Fruit fly (Drosophila melanogaster) whole organism, embryonic: ENCODE results near the gene CG15336.

Source experiments
- CG10321 ChIP-seq: fragments of 200-800 bp; sonication (Bioruptor generic); IDR thresholded peaks from 2 replicates; pipeline ENCODE4 v1.3.6; 2022; ENCODE audit warnings: missing biosample characterization, missing genetic modification characterization
- CG10959 ChIP-seq: fragments of 200-800 bp; sonication (Bioruptor generic); IDR thresholded peaks from 2 replicates; pipeline ENCODE4 v1.3.6; 2022; ENCODE audit warnings: missing biosample characterization, missing genetic modification characterization
- CG11504 ChIP-seq: fragments of 200-800 bp; sonication (Bioruptor generic); optimal IDR thresholded peaks from 3 replicates; lab custom pipeline; 2019; ENCODE audit warnings: missing biosample characterization, mild to moderate bottlenecking, missing genetic modification characterization, moderate library complexity
- CG11696 ChIP-seq: fragments of 200-800 bp; sonication (Bioruptor generic); IDR thresholded peaks from 2 replicates; pipeline ENCODE4 v1.3.6; 2022; ENCODE audit warnings: missing biosample characterization, missing genetic modification characterization
- CG13894 ChIP-seq: fragments of 200-800 bp; sonication (Bioruptor generic); optimal IDR thresholded peaks from 3 replicates; lab custom pipeline; 2018; ENCODE audit warnings: missing biosample characterization, mild to moderate bottlenecking, missing genetic modification characterization, moderate library complexity
- CG1603 ChIP-seq: fragments of 200-800 bp; sonication (Bioruptor generic); optimal IDR thresholded peaks from 2 replicates; lab custom pipeline; 2019; ENCODE audit warnings: missing biosample characterization, mild to moderate bottlenecking, missing genetic modification characterization, moderate library complexity
- CG17385 ChIP-seq: fragments of 200-800 bp; sonication (Bioruptor generic); optimal IDR thresholded peaks from 3 replicates; lab custom pipeline; 2018; ENCODE audit warnings: missing biosample characterization, mild to moderate bottlenecking, missing genetic modification characterization
- CG18262 ChIP-seq: fragments of 200-800 bp; optimal IDR thresholded peaks from 3 replicates; lab custom pipeline; 2019; ENCODE audit warnings: missing biosample characterization, mild to moderate bottlenecking, missing genetic modification characterization, moderate library complexity
- CG30403 ChIP-seq: fragments of 200-800 bp; sonication (Bioruptor generic); optimal IDR thresholded peaks from 3 replicates; lab custom pipeline; 2016; ENCODE audit warnings: missing biosample characterization, missing genetic modification characterization
- CG32767 ChIP-seq: fragments of 200-800 bp; sonication (Bioruptor generic); IDR thresholded peaks from 2 replicates; pipeline ENCODE4 v1.3.6; 2022; ENCODE audit warnings: missing biosample characterization, missing genetic modification characterization
- CG4404 ChIP-seq: fragments of 200-800 bp; sonication (Bioruptor generic); IDR thresholded peaks from 2 replicates; pipeline ENCODE4 v1.3.6; 2022; ENCODE audit warnings: missing biosample characterization, missing genetic modification characterization
- CG7271 ChIP-seq: fragments of 200-800 bp; sonication (Bioruptor generic); optimal IDR thresholded peaks from 2 replicates; lab custom pipeline; 2018; ENCODE audit warnings: missing biosample characterization, mild to moderate bottlenecking, missing genetic modification characterization, moderate library complexity
- CG7786 ChIP-seq: fragments of 200-800 bp; sonication (Bioruptor generic); optimal IDR thresholded peaks from 2 replicates; lab custom pipeline; 2016; ENCODE audit warnings: missing biosample characterization, missing genetic modification characterization
- CG8359 ChIP-seq: fragments of 200-800 bp; sonication (Bioruptor generic); optimal IDR thresholded peaks from 2 replicates; lab custom pipeline; 2017; ENCODE audit warnings: missing biosample characterization, mild to moderate bottlenecking, missing genetic modification characterization, borderline replicate concordance
- Deaf1 ChIP-seq: fragments of 200-800 bp; optimal IDR thresholded peaks from 3 replicates; lab custom pipeline; 2019; ENCODE audit warnings: missing biosample characterization, mild to moderate bottlenecking, missing genetic modification characterization, moderate library complexity
- ERR ChIP-seq: fragments of 200-800 bp; sonication (Bioruptor generic); optimal IDR thresholded peaks from 2 replicates; lab custom pipeline; 2016; ENCODE audit warnings: missing biosample characterization, missing genetic modification characterization
- Eip74EF ChIP-seq, 2 experiments: fragments of 200-800 bp in 1 of 2; fragments of >200 bp in 1 of 2; sonication (Bioruptor generic) in 1 of 2; optimal IDR thresholded peaks; 2 replicates each; lab custom pipeline; 2017 to 2019; ENCODE audit warnings: missing biosample characterization in 2 of 2, missing genetic modification characterization in 2 of 2, mild to moderate bottlenecking in 1 of 2, moderate library complexity in 1 of 2
- Gug ChIP-seq: fragments of 200-800 bp; sonication (Bioruptor generic); IDR thresholded peaks from 4 replicates; pipeline ENCODE4 v1.3.6; 2022; ENCODE audit warnings: missing biosample characterization, missing genetic modification characterization
- HLH4C ChIP-seq: fragments of 200-800 bp; sonication (Bioruptor generic); IDR thresholded peaks from 3 replicates; pipeline ENCODE4 v1.3.6; 2022; ENCODE audit warnings: missing biosample characterization, missing genetic modification characterization; ENCODE audit not compliant: partially characterized antibody
- Jarid2 ChIP-seq: fragments of 200-800 bp; sonication (Bioruptor generic); optimal IDR thresholded peaks from 3 replicates; lab custom pipeline; 2017; ENCODE audit warnings: mild to moderate bottlenecking, missing biosample characterization, missing genetic modification reagents, missing genetic modification characterization
- MESR4 ChIP-seq: fragments of 200-800 bp; sonication (Bioruptor generic); optimal IDR thresholded peaks from 2 replicates; lab custom pipeline; 2018; ENCODE audit warnings: missing biosample characterization, mild to moderate bottlenecking, missing genetic modification characterization, moderate library complexity
- Max ChIP-seq: fragments of 200-800 bp; sonication (Bioruptor generic); optimal IDR thresholded peaks from 2 replicates; lab custom pipeline; 2016; ENCODE audit warnings: missing biosample characterization, mild to moderate bottlenecking, missing genetic modification characterization
- NK7.1 ChIP-seq: fragments of 200-800 bp; sonication (Bioruptor generic); optimal IDR thresholded peaks from 3 replicates; lab custom pipeline; 2016; ENCODE audit warnings: missing biosample characterization, missing genetic modification characterization
- Neu2 ChIP-seq: fragments of 200-800 bp; sonication (Bioruptor generic); optimal IDR thresholded peaks from 3 replicates; lab custom pipeline; 2016; ENCODE audit warnings: missing biosample characterization, missing genetic modification characterization, borderline replicate concordance
- Optix ChIP-seq: fragments of 200-800 bp; sonication (Bioruptor generic); IDR thresholded peaks from 3 replicates; pipeline ENCODE4 v1.3.6; 2022; ENCODE audit warnings: missing biosample characterization, missing genetic modification characterization
- Spps ChIP-seq: fragments of 200-800 bp; sonication (Bioruptor generic); optimal IDR thresholded peaks from 2 replicates; lab custom pipeline; 2018; ENCODE audit warnings: missing biosample characterization, mild to moderate bottlenecking, missing genetic modification characterization
- ash1 ChIP-seq: fragments of 200-800 bp; sonication (Bioruptor generic); optimal IDR thresholded peaks from 2 replicates; lab custom pipeline; 2018; ENCODE audit warnings: missing biosample characterization, mild to moderate bottlenecking, missing genetic modification characterization
- bowl ChIP-seq: fragments of 200-800 bp; sonication (Bioruptor generic); IDR thresholded peaks from 2 replicates; pipeline ENCODE4 v1.3.6; 2022; ENCODE audit warnings: missing biosample characterization, missing genetic modification characterization
- cg ChIP-seq: fragments of 200-800 bp; sonication (Bioruptor generic); optimal IDR thresholded peaks from 3 replicates; lab custom pipeline; 2019; ENCODE audit warnings: missing biosample characterization, mild to moderate bottlenecking, missing genetic modification characterization, moderate library complexity
- cwo ChIP-seq: fragments of 200-800 bp; sonication (Bioruptor generic); optimal IDR thresholded peaks from 3 replicates; lab custom pipeline; 2017; ENCODE audit warnings: missing biosample characterization, missing genetic modification characterization, mild to moderate bottlenecking, moderate library complexity, missing genetic modification reagents
- dati ChIP-seq: fragments of 200-800 bp; sonication (Bioruptor generic); IDR thresholded peaks from 2 replicates; pipeline ENCODE4 v1.3.6; 2022; ENCODE audit warnings: missing biosample characterization, missing genetic modification characterization
- en ChIP-seq: fragments of 200-800 bp; sonication (Bioruptor generic); optimal IDR thresholded peaks from 2 replicates; lab custom pipeline; 2016; ENCODE audit warnings: missing biosample characterization, missing genetic modification characterization
- esg ChIP-seq: fragments of 200-800 bp; sonication (Bioruptor generic); conservative IDR thresholded peaks from 2 replicates; pipeline ENCODE4 v1.3.6; 2022; ENCODE audit warnings: missing biosample characterization, missing genetic modification characterization
- fd96Cb ChIP-seq: fragments of 200-800 bp; sonication (Bioruptor generic); optimal IDR thresholded peaks from 2 replicates; lab custom pipeline; 2018; ENCODE audit warnings: missing biosample characterization, mild to moderate bottlenecking, missing genetic modification characterization, moderate library complexity
- ham ChIP-seq: fragments of 200-800 bp; sonication (Bioruptor generic); IDR thresholded peaks from 2 replicates; pipeline ENCODE4 v1.3.6; 2022; ENCODE audit warnings: missing biosample characterization, missing genetic modification characterization
- kah ChIP-seq: fragments of 200-800 bp; sonication (Bioruptor generic); optimal IDR thresholded peaks from 2 replicates; lab custom pipeline; 2018; ENCODE audit warnings: missing biosample characterization, mild to moderate bottlenecking, missing genetic modification characterization
- knrl ChIP-seq: fragments of 200-800 bp; sonication (Bioruptor generic); IDR thresholded peaks from 3 replicates; pipeline ENCODE4 v1.3.6; 2022; ENCODE audit warnings: missing biosample characterization, missing genetic modification characterization; ENCODE audit not compliant: partially characterized antibody
- nerfin-1 ChIP-seq: fragments of 200-800 bp; sonication (Bioruptor generic); optimal IDR thresholded peaks from 3 replicates; lab custom pipeline; 2019; ENCODE audit warnings: missing biosample characterization, mild to moderate bottlenecking, missing genetic modification characterization, moderate library complexity
- nom ChIP-seq: fragments of 200-800 bp; sonication (Bioruptor generic); optimal IDR thresholded peaks from 2 replicates; lab custom pipeline; 2017; ENCODE audit warnings: missing biosample characterization, missing genetic modification characterization, mild to moderate bottlenecking, moderate library complexity, missing genetic modification reagents
- org-1 ChIP-seq: fragments of 200-800 bp; sonication (Bioruptor generic); optimal IDR thresholded peaks from 2 replicates; lab custom pipeline; 2017; ENCODE audit warnings: missing biosample characterization, missing genetic modification characterization
- sisA ChIP-seq: fragments of 200-800 bp; sonication (Bioruptor generic); IDR thresholded peaks from 2 replicates; pipeline ENCODE4 v1.3.6; 2022; ENCODE audit warnings: missing biosample characterization, missing genetic modification characterization
- ssp ChIP-seq: fragments of 200-800 bp; sonication (Bioruptor generic); IDR thresholded peaks from 2 replicates; pipeline ENCODE4 v1.3.6; 2022; ENCODE audit warnings: missing biosample characterization, missing genetic modification characterization
- stwl ChIP-seq: fragments of 200-800 bp; sonication (Bioruptor generic); optimal IDR thresholded peaks from 3 replicates; lab custom pipeline; 2018; ENCODE audit warnings: missing biosample characterization, mild to moderate bottlenecking, missing genetic modification characterization, moderate library complexity
- trh ChIP-seq: fragments of 200-800 bp; sonication (Bioruptor generic); optimal IDR thresholded peaks from 2 replicates; lab custom pipeline; 2016; ENCODE audit warnings: missing biosample characterization, missing genetic modification characterization
- unpg ChIP-seq: fragments of 200-800 bp; sonication (Bioruptor generic); optimal IDR thresholded peaks from 3 replicates; lab custom pipeline; 2018; ENCODE audit warnings: missing biosample characterization, mild to moderate bottlenecking, missing genetic modification characterization, moderate library complexity
- wek ChIP-seq: fragments of 200-800 bp; sonication (Bioruptor generic); optimal IDR thresholded peaks from 3 replicates; lab custom pipeline; 2018; ENCODE audit warnings: missing biosample characterization, mild to moderate bottlenecking, missing genetic modification characterization, moderate library complexity
- zf30C ChIP-seq: fragments of 200-800 bp; sonication (Bioruptor generic); optimal IDR thresholded peaks from 3 replicates; lab custom pipeline; 2018; ENCODE audit warnings: missing biosample characterization, mild to moderate bottlenecking, missing genetic modification characterization
- zfh1 ChIP-seq: fragments of 200-800 bp; sonication (Bioruptor generic); IDR thresholded peaks from 3 replicates; pipeline ENCODE4 v1.3.6; 2022; ENCODE audit warnings: missing biosample characterization, missing genetic modification characterization

CG15336 gene

dm6 chrX:8114476-8115342, 33.0 kb upstream of the CG15336 start (continued):
- TF ChIP-seq CG11504 (tag; lab: Kevin White, UChicago) (peak; percentile 66), CG30403 (GFP tag; lab: Kevin White, UChicago) (peak; percentile 57), Max (GFP tag; lab: Kevin White, UChicago) (peak; percentile 16), MESR4 (no peak), wek (no peak), HLH4C (no peak), CG1603 (tag; lab: Kevin White, UChicago) (peak; percentile 45), knrl (GFP tag; lab: Robert Waterston, UW) (no peak), Eip74EF (GFP tag; optimal IDR thresholded peaks at IDR 0.05; lab: Kevin White, UChicago) (peak in 1 of 2 experiments; percentile 19), nom (GFP tag; lab: Kevin White, UChicago) (no peak), ham (GFP tag; lab: Robert Waterston, UW) (no peak), CG11696 (GFP tag; lab: Robert Waterston, UW) (peak; percentile 78), CG7271 (no peak), CG32767 (0 out of 2 replicates have a peak, but pooled peaks have one; percentile 45), CG18262 (peak; percentile 55), CG13894 (tag; lab: Kevin White, UChicago) (peak; percentile 64), ssp (GFP tag; lab: Robert Waterston, UW) (no peak), nerfin-1 (tag; lab: Kevin White, UChicago) (no peak), CG7786 (GFP tag; lab: Kevin White, UChicago) (peak; percentile 65), dati (no peak), CG10321 (GFP tag; lab: Robert Waterston, UW) (no peak), ERR (no peak), NK7.1 (GFP tag; lab: Kevin White, UChicago) (peak; percentile 30), Neu2 (GFP tag; lab: Kevin White, UChicago) (no peak), Optix (GFP tag; lab: Robert Waterston, UW) (no peak), unpg (peak; percentile 75), CG4404 (GFP tag; lab: Robert Waterston, UW) (no peak), cg (GFP tag; lab: Kevin White, UChicago) (peak; percentile 29), Deaf1 (tag; lab: Kevin White, UChicago) (peak; percentile 37), ash1 (GFP tag; lab: Kevin White, UChicago) (no peak), CG10959 (GFP tag; lab: Robert Waterston, UW) (no peak), Spps (no peak), CG8359 (no peak), Jarid2 (GFP tag; lab: Kevin White, UChicago) (peak; percentile 25), Gug (no peak), bowl (GFP tag; lab: Robert Waterston, UW) (no peak), esg (GFP tag; lab: Robert Waterston, UW) (peak; percentile 64), kah (GFP tag; lab: Kevin White, UChicago) (peak; percentile 9), zf30C (GFP tag; lab: Kevin White, UChicago) (no peak), stwl (tag; lab: Kevin White, UChicago) (no peak), zfh1 (peak; percentile 50; the same call in 1 of the 3 replicates), CG17385 (peak; percentile 71), sisA (GFP tag; lab: Robert Waterston, UW) (peak; percentile 39; the same call in 1 of the 2 replicates), org-1 (GFP tag; lab: Kevin White, UChicago) (peak; percentile 58), en (GFP tag; lab: Kevin White, UChicago) (no peak), cwo (GFP tag; lab: Kevin White, UChicago) (peak; percentile 70), trh (GFP tag; lab: Kevin White, UChicago) (no peak), fd96Cb (tag; lab: Kevin White, UChicago) (peak; percentile 54)
